Fruit fly (Drosophila melanogaster) whole organism, wandering third instar larva: ENCODE measurements around the gene Arp10.

Experiments used
- Abd-B ChIP-seq: fragments of >200 bp; optimal IDR thresholded peaks from 2 replicates; lab custom pipeline; 2017; ENCODE audit warnings: missing biosample characterization, missing genetic modification characterization
- CG32264 ChIP-seq: fragments of 200-800 bp; sonication (Bioruptor generic); optimal IDR thresholded peaks from 2 replicates; lab custom pipeline; 2016; ENCODE audit warnings: missing biosample characterization, missing genetic modification characterization
- CG9705 ChIP-seq: fragments of 200-800 bp; sonication (Bioruptor generic); optimal IDR thresholded peaks from 2 replicates; lab custom pipeline; 2018; ENCODE audit warnings: missing biosample characterization, mild to moderate bottlenecking, missing genetic modification characterization
- CrebA ChIP-seq: fragments of 200-800 bp; sonication (Bioruptor generic); optimal IDR thresholded peaks from 2 replicates; lab custom pipeline; 2016; ENCODE audit warnings: missing biosample characterization, mild to moderate bottlenecking, missing genetic modification characterization, borderline replicate concordance
- Dfd ChIP-seq: fragments of >200 bp; optimal IDR thresholded peaks from 2 replicates; lab custom pipeline; 2017; ENCODE audit warnings: missing biosample characterization, missing genetic modification characterization
- Dif ChIP-seq: fragments of 200-275, 200-300 bp; sonication (Bioruptor generic); optimal IDR thresholded peaks from 2 replicates; lab custom pipeline; 2018; ENCODE audit warnings: missing biosample characterization, missing genetic modification characterization; ENCODE audit not compliant: partially characterized antibody
- GATAd ChIP-seq: sonication (Bioruptor generic); optimal IDR thresholded peaks from 2 replicates; lab custom pipeline; 2016; ENCODE audit warnings: missing biosample characterization, missing genetic modification characterization
- Hnf4 ChIP-seq: fragments of 200-800 bp; sonication (Bioruptor generic); optimal IDR thresholded peaks from 2 replicates; lab custom pipeline; 2016; ENCODE audit warnings: missing biosample characterization, mild to moderate bottlenecking, missing genetic modification characterization
- Hr83 ChIP-seq: fragments of 200-300 bp; sonication (Bioruptor generic); optimal IDR thresholded peaks from 2 replicates; lab custom pipeline; 2016; ENCODE audit warnings: missing biosample characterization, mild to moderate bottlenecking, missing genetic modification characterization, moderate library complexity; ENCODE audit not compliant: poor library complexity, severe bottlenecking
- Jra ChIP-seq: sonication (Bioruptor generic); optimal IDR thresholded peaks from 2 replicates; lab custom pipeline; 2016; ENCODE audit warnings: missing biosample characterization, missing genetic modification characterization
- Mio ChIP-seq: sonication (Bioruptor generic); optimal IDR thresholded peaks from 2 replicates; lab custom pipeline; 2016; ENCODE audit warnings: missing biosample characterization, missing genetic modification characterization
- N ChIP-seq: fragments of >200 bp; optimal IDR thresholded peaks from 2 replicates; lab custom pipeline; 2018; ENCODE audit warnings: missing biosample characterization, missing external identifiers, missing genetic modification characterization
- OdsH ChIP-seq: fragments of 200-800 bp; sonication (Bioruptor generic); optimal IDR thresholded peaks from 2 replicates; lab custom pipeline; 2016; ENCODE audit warnings: missing biosample characterization, mild to moderate bottlenecking, missing genetic modification characterization
- Rel ChIP-seq, 2 experiments: fragments of 200-800 bp; sonication (Bioruptor generic) in 1 of 2; optimal IDR thresholded peaks; 2 replicates in 1 of 2; 3 replicates in 1 of 2; lab custom pipeline; 2016 to 2019; ENCODE audit warnings: mild to moderate bottlenecking in 2 of 2, missing biosample characterization in 2 of 2, missing genetic modification characterization in 2 of 2, moderate library complexity in 1 of 2
- Sp1 ChIP-seq: fragments of 200-800 bp; sonication (Bioruptor generic); optimal IDR thresholded peaks from 3 replicates; lab custom pipeline; 2019; ENCODE audit warnings: missing biosample characterization, mild to moderate bottlenecking, missing genetic modification characterization, moderate library complexity
- br ChIP-seq: fragments of 200-800 bp; sonication (Bioruptor generic); optimal IDR thresholded peaks from 2 replicates; lab custom pipeline; 2016; ENCODE audit warnings: missing biosample characterization, missing genetic modification characterization
- brk ChIP-seq: fragments of 200-800 bp; sonication (Bioruptor generic); optimal IDR thresholded peaks from 2 replicates; lab custom pipeline; 2016; ENCODE audit warnings: missing biosample characterization, mild to moderate bottlenecking, missing genetic modification characterization
- dl ChIP-seq, 2 experiments: fragments of 175-275, 200-275 bp in 1 of 2; fragments of 200-275 bp in 1 of 2; sonication (Bioruptor generic); optimal IDR thresholded peaks; lab custom pipeline; 2018; ENCODE audit warnings: mild to moderate bottlenecking in 2 of 2, missing biosample characterization in 2 of 2, missing genetic modification characterization in 2 of 2, moderate library complexity in 2 of 2; ENCODE audit not compliant: partially characterized antibody in 2 of 2, insufficient read depth in 1 of 2
- dmrt93B ChIP-seq: fragments of 200-800 bp; sonication (Bioruptor generic); optimal IDR thresholded peaks from 2 replicates; lab custom pipeline; 2018; ENCODE audit warnings: missing biosample characterization, mild to moderate bottlenecking, missing genetic modification characterization
- dsf ChIP-seq: sonication (Bioruptor generic); optimal IDR thresholded peaks from 2 replicates; lab custom pipeline; 2016; ENCODE audit warnings: missing biosample characterization, missing genetic modification characterization, borderline replicate concordance
- ey ChIP-seq: fragments of 200-800 bp; sonication (Bioruptor generic); optimal IDR thresholded peaks from 2 replicates; lab custom pipeline; 2016; ENCODE audit warnings: missing biosample characterization, missing genetic modification characterization
- foxo ChIP-seq, 2 experiments: fragments of 200-800 bp; sonication (Bioruptor generic); optimal IDR thresholded peaks; 2 replicates in 1 of 2; 3 replicates in 1 of 2; lab custom pipeline; 2016 to 2017; ENCODE audit warnings: missing biosample characterization in 2 of 2, missing genetic modification characterization in 2 of 2
- fru ChIP-seq: fragments of 200-800 bp; sonication (Bioruptor generic); optimal IDR thresholded peaks from 3 replicates; lab custom pipeline; 2016; ENCODE audit warnings: missing biosample characterization, mild to moderate bottlenecking, missing genetic modification characterization
- h ChIP-seq: fragments of 200-800 bp; sonication (Bioruptor generic); optimal IDR thresholded peaks from 3 replicates; lab custom pipeline; 2016; ENCODE audit warnings: missing biosample characterization, mild to moderate bottlenecking, missing genetic modification characterization
- jim ChIP-seq: fragments of 175-275, 200-325 bp; sonication (Bioruptor generic); optimal IDR thresholded peaks from 2 replicates; lab custom pipeline; 2016; ENCODE audit warnings: missing biosample characterization, mild to moderate bottlenecking, missing genetic modification characterization
- lola ChIP-seq: fragments of >200 bp; optimal IDR thresholded peaks from 2 replicates; lab custom pipeline; 2017; ENCODE audit warnings: missing biosample characterization, missing genetic modification characterization
- psq ChIP-seq: fragments of 200-800 bp; sonication (Bioruptor generic); optimal IDR thresholded peaks from 3 replicates; lab custom pipeline; 2017; ENCODE audit warnings: missing biosample characterization, mild to moderate bottlenecking, missing genetic modification characterization, moderate library complexity
- sv ChIP-seq: fragments of 200-800 bp; sonication (Bioruptor generic); optimal IDR thresholded peaks from 3 replicates; lab custom pipeline; 2016; ENCODE audit warnings: missing biosample characterization, missing genetic modification characterization
- tai ChIP-seq: sonication (Bioruptor generic); optimal IDR thresholded peaks from 2 replicates; lab custom pipeline; 2016; ENCODE audit warnings: missing biosample characterization, missing genetic modification characterization
- woc ChIP-seq: sonication (Bioruptor generic); optimal IDR thresholded peaks from 2 replicates; lab custom pipeline; 2016; ENCODE audit warnings: missing biosample characterization, mild to moderate bottlenecking, missing genetic modification characterization

Arp10 gene

DNA sequence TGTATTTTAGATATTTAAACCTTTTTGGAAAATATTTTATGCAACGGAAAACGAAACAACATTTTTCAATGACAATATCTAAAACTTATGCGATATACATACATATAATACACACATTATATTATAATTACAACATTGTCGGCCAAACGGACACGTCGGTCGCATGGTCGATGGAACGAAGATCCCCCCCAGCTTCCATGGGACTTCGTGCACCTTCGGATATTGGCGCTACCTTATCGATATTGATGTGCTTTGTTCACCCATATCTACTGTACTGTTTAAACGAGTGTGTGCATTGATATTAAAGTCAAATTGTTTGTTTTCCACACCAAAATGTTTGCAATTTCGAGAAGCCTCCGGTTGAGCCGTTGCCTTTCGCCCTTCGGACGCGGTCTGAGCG, 20.6 kb downstream of the Arp10 start, which contains the start of gene CG14212:
Gene CG14212, plus strand, starts transcription at position 301 of the 400 bp plus-strand sequence.
- no peak for TF ChIP-seq fru
- no peak for TF ChIP-seq br (GFP tag; lab: Kevin White, UChicago)
- no peak for TF ChIP-seq dmrt93B (GFP tag; lab: Kevin White, UChicago)
- TF ChIP-seq psq (GFP tag; lab: Kevin White, UChicago) = no peak
- TF ChIP-seq GATAd (GFP tag; lab: Kevin White, UChicago) = no peak
- no peak for TF ChIP-seq CG32264 (GFP tag; lab: Kevin White, UChicago)
- no peak for TF ChIP-seq foxo (GFP tag; optimal IDR thresholded peaks at IDR 0.05; lab: Kevin White, UChicago)

DNA sequence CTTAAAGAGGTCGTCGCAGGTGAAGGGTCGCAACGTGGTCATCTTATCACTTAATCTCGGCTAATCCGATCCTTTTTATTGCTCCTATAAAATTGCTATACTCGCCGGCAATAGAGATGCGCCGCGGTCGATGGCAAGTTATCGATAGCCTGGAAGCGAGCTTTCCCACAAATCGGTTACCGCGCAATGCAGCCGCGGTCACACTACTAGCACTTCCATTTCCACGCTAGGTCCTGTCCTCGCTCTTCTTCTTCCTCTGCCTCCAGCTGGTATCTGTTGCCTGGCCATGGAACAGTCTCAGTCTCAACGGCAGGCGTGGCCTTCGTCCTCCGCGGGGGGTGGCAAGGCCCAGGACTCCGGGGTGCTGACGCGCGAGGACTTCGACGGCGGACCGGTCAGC, 23.1 kb downstream of the Arp10 start, which contains the start of the genes Naa20A and MKP-4:
Gene Naa20A, minus strand, starts transcription at position 151 of the 400 bp plus-strand sequence.
Gene MKP-4, plus strand, starts transcription at position 191 of the 400 bp plus-strand sequence.
- no peak for TF ChIP-seq dl (GFP tag; optimal IDR thresholded peaks at IDR 0.05; lab: Kevin White, UChicago; ENCODE audit: insufficient read depth in 1 of 2, partially characterized antibody in 2 of 2)
- no peak for TF ChIP-seq woc (GFP tag; lab: Kevin White, UChicago)
- no peak for TF ChIP-seq GATAd (GFP tag; lab: Kevin White, UChicago)
- TF ChIP-seq Sp1 = no peak
- TF ChIP-seq h (GFP tag; lab: Kevin White, UChicago) = no peak
- TF ChIP-seq sv = no peak

DNA sequence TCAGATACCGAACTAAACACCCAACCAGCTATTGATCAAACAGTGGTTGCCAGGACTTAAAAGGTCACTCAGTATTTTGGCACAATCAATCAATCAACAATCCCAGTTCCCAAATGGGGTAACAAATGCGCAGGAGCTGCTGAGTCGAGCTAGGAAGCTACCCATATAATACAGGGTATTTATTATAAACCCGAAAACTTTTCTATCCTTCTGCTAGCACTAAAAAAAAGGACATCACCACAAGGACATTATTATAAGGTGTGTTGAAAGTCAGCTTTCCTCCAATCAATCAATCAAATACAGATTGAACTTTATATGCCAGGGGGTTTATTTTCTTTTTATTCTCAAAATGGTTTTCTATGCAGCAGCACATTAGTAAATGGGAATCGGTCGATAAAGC, 24.8 kb downstream of the Arp10 start, which contains the start of gene CG14221:
Gene CG14221, minus strand, starts transcription at position 101 of the 400 bp plus-strand sequence.
- TF ChIP-seq N = no peak
- no peak for TF ChIP-seq psq (GFP tag; lab: Kevin White, UChicago)
- no peak for TF ChIP-seq Dfd (GFP tag; lab: Kevin White, UChicago)
- no peak for TF ChIP-seq dmrt93B (GFP tag; lab: Kevin White, UChicago)
- TF ChIP-seq Rel (GFP tag; optimal IDR thresholded peaks at IDR 0.05; lab: Kevin White, UChicago) = no peak
- no peak for TF ChIP-seq Rel (tag; optimal IDR thresholded peaks at IDR 0.05; lab: Kevin White, UChicago)
- no peak for TF ChIP-seq Dif (GFP tag; lab: Kevin White, UChicago)
- no peak for TF ChIP-seq tai (GFP tag; lab: Kevin White, UChicago)
- TF ChIP-seq Abd-B (GFP tag; lab: Kevin White, UChicago) = no peak
- TF ChIP-seq lola (GFP tag; lab: Kevin White, UChicago) = no peak
- TF ChIP-seq CG9705 (GFP tag; lab: Kevin White, UChicago) = no peak
- no peak for TF ChIP-seq ey (GFP tag; lab: Kevin White, UChicago)
- TF ChIP-seq Jra (GFP tag; lab: Kevin White, UChicago) = no peak
- TF ChIP-seq Hnf4 = no peak
- no peak for TF ChIP-seq Sp1
- TF ChIP-seq h (GFP tag; lab: Kevin White, UChicago) = no peak
- TF ChIP-seq fru = no peak
- no peak for TF ChIP-seq br (GFP tag; lab: Kevin White, UChicago)
- TF ChIP-seq OdsH = no peak

DNA sequence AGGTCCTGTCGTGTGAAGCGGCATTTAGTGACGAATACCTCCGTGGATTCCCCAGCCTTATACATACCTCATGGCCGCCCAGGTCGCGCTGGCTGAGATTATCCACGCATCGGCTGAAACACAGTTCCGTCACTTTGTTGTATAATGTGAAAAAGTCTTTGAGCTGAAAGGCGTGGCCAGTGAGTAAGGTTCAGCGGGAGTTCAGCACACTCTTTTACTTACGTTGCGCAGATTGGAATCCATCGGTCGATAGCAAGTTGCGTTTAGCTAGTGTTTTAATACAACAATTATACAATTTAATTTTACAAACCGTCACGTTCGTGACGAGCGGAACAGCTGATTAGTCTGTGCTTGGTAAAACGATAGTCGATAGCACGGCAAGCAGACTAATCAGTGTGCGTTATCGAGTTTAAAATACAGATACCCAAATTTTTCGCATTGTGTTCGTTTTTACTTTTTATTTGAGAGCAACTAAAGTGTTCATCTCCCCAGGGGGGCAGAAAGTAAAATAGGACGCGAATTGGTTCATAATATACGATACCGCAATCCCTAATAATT, 27.7 kb downstream of the Arp10 start, which contains the start of the genes Pstk and Tim9b:
Gene Pstk, minus strand, starts transcription at position 355 of the 558 bp plus-strand sequence.
Gene Tim9b, minus strand, starts transcription at position 355 of the 558 bp plus-strand sequence.
- no peak for TF ChIP-seq br (GFP tag; lab: Kevin White, UChicago)
- no peak for TF ChIP-seq Hnf4
- TF ChIP-seq jim (GFP tag; lab: Kevin White, UChicago) = no peak
- TF ChIP-seq Dfd (GFP tag; lab: Kevin White, UChicago) = no peak
- TF ChIP-seq CG9705 (GFP tag; lab: Kevin White, UChicago) = no peak
- no peak for TF ChIP-seq brk (GFP tag; lab: Kevin White, UChicago)
- no peak for TF ChIP-seq psq (GFP tag; lab: Kevin White, UChicago)
- TF ChIP-seq dsf (GFP tag; lab: Kevin White, UChicago) = no peak
- TF ChIP-seq woc (GFP tag; lab: Kevin White, UChicago) = no peak
- TF ChIP-seq fru = no peak

DNA sequence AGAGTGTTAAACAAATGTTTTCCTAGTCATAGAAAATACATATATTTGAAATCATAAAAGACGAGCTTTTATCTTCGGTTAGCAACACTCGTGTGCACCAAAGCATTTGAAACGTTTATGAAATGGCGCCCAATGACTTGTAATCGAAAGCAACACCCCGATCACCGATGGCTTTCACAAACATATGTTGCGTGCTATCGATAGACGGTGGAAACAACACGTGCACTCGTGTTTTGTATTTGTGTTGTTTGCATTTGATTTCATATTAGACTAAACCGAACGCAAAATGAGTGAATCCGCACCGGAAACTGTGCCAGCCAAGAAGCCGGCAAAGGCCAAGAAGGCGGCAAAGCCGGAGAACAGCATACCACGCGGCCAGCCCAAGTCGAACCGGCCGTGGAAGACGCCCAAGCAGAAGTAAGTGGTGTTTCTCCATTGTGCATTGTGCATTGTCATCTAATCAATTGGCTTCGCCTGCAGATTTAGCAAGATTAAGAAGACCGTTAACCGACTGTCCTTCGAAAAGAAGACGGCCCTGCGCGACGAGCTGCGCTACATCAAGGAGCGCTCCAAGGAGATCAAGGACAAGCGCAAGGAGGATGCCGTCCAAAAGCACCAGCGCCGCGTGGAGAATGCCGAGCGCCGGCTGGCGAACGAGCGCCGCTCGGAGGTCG, 29.8 kb downstream of the Arp10 start, which contains the start of gene CG14210:
Gene CG14210, plus strand, starts transcription at position 207 of the 674 bp plus-strand sequence.
- TF ChIP-seq CrebA (GFP tag; lab: Kevin White, UChicago) (no peak), Sp1 (no peak), GATAd (GFP tag; lab: Kevin White, UChicago) (no peak), Hr83 (GFP tag; lab: Kevin White, UChicago) (no peak), Rel (GFP tag; optimal IDR thresholded peaks at IDR 0.05; lab: Kevin White, UChicago) (no peak), Rel (tag; optimal IDR thresholded peaks at IDR 0.05; lab: Kevin White, UChicago) (no peak), Mio (GFP tag; lab: Kevin White, UChicago) (no peak)
